Worm (Caenorhabditis elegans) whole organism, mixed stage, embryonic: Measurements from ENCODE around the gene msp-45.

Experiments used
- ces-1 ChIP-seq: fragments of 150-350 bp; optimal IDR thresholded peaks from 2 replicates; lab custom pipeline; 2014; ENCODE audit warnings: missing biosample characterization, missing genetic modification reagents, missing genetic modification characterization
- snpc-4 ChIP-seq: fragments of 150-350 bp; optimal IDR thresholded peaks from 2 replicates; lab custom pipeline; 2014; ENCODE audit warnings: missing biosample characterization, missing genetic modification characterization
- sptf-1 ChIP-seq: sonication (generic microtip); optimal IDR thresholded peaks from 2 replicates; lab custom pipeline; 2017; ENCODE audit warnings: mild to moderate bottlenecking, missing genetic modification characterization, moderate library complexity, missing compliant biosample characterization
- unc-39 ChIP-seq: fragments of 150-350 bp; optimal IDR thresholded peaks from 2 replicates; lab custom pipeline; 2014; ENCODE audit warnings: missing biosample characterization, missing genetic modification characterization
- unc-62 ChIP-seq: fragments of 150-350 bp; optimal IDR thresholded peaks from 2 replicates; lab custom pipeline; 2014; ENCODE audit warnings: missing biosample characterization, missing genetic modification reagents, missing genetic modification characterization
- ztf-11 ChIP-seq: fragments of 150-350 bp; optimal IDR thresholded peaks from 2 replicates; lab custom pipeline; 2014; ENCODE audit warnings: missing biosample characterization, missing genetic modification characterization

DNA sequence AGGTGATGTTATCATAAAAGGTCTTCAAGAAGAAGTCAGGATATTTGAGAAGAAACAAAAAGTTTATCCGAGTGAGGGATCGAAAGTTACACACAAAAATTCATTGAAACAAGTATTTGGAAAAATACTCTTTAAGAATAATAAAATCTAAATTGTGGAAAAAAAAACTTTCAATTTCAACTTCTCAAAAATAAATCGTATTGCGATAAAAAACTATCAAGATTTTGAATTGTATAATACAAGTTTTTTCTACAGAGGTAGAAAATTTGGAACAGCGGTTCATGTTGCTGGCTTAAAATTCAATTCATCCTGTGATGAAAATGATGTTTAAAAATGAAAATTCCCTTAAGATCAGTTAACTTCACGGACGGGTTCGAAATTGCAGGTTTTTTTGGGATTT is 44.8 kb downstream of the msp-45 start, which contains the start of gene F09C12.8:
- no peak for TF ChIP-seq unc-62 (GFP tag; lab: Kevin White, UChicago)
- TF ChIP-seq unc-39 (tag; lab: Kevin White, UChicago), result no peak
- no peak for TF ChIP-seq ces-1 (GFP tag; lab: Kevin White, UChicago)
- TF ChIP-seq snpc-4, result no peak
- TF ChIP-seq ztf-11 (tag; lab: Kevin White, UChicago), result no peak
- no peak for TF ChIP-seq sptf-1
